Fruit fly (Drosophila melanogaster) whole organism, embryonic: ENCODE results near the gene Dph3.

Experiments
- ATbp ChIP-seq: fragments of 200-800 bp; sonication (Bioruptor generic); optimal IDR thresholded peaks from 2 replicates; lab custom pipeline; 2017; ENCODE audit warnings: missing biosample characterization, mild to moderate bottlenecking, missing genetic modification characterization, missing genetic modification reagents
- C15 ChIP-seq: fragments of 200-800 bp; sonication (Bioruptor generic); IDR thresholded peaks from 3 replicates; pipeline ENCODE4 v1.3.6; 2022; ENCODE audit warnings: missing biosample characterization, missing genetic modification characterization
- CG10274 ChIP-seq: fragments of 200-800 bp; sonication (Bioruptor generic); optimal IDR thresholded peaks from 3 replicates; lab custom pipeline; 2017; ENCODE audit warnings: missing biosample characterization, mild to moderate bottlenecking, missing genetic modification characterization
- CG10979 ChIP-seq: fragments of 200-800 bp; sonication (Bioruptor generic); optimal IDR thresholded peaks from 2 replicates; lab custom pipeline; 2018; ENCODE audit warnings: missing biosample characterization, mild to moderate bottlenecking, missing genetic modification characterization, moderate library complexity
- CG11504 ChIP-seq: fragments of 200-800 bp; sonication (Bioruptor generic); optimal IDR thresholded peaks from 3 replicates; lab custom pipeline; 2019; ENCODE audit warnings: missing biosample characterization, mild to moderate bottlenecking, missing genetic modification characterization, moderate library complexity
- CG11723 ChIP-seq: fragments of 200-800 bp; sonication (Bioruptor generic); optimal IDR thresholded peaks from 2 replicates; lab custom pipeline; 2017; ENCODE audit warnings: missing biosample characterization, mild to moderate bottlenecking, missing genetic modification characterization
- CG12299 ChIP-seq: fragments of 200-800 bp; sonication (Bioruptor generic); optimal IDR thresholded peaks from 2 replicates; lab custom pipeline; 2018; ENCODE audit warnings: missing biosample characterization, mild to moderate bottlenecking, missing genetic modification characterization
- CG14441 ChIP-seq: fragments of 200-800 bp; sonication (Bioruptor generic); IDR thresholded peaks from 2 replicates; pipeline ENCODE4 v1.3.6; 2022; ENCODE audit warnings: missing biosample characterization, missing genetic modification characterization
- CG14965 ChIP-seq: fragments of 200-800 bp; sonication (Bioruptor generic); optimal IDR thresholded peaks from 2 replicates; lab custom pipeline; 2016; ENCODE audit warnings: missing biosample characterization, missing genetic modification characterization, borderline replicate concordance
- CG16779 ChIP-seq: fragments of 200-800 bp; sonication (Bioruptor generic); IDR thresholded peaks from 2 replicates; pipeline ENCODE4 v1.3.6; 2022; ENCODE audit warnings: missing biosample characterization, missing genetic modification characterization
- CG16813 ChIP-seq: fragments of 200-800 bp; sonication (Bioruptor generic); IDR thresholded peaks from 3 replicates; pipeline ENCODE4 v1.3.6; 2022; ENCODE audit warnings: missing biosample characterization, missing genetic modification characterization; ENCODE audit not compliant: partially characterized antibody
- CG16815 ChIP-seq: fragments of 200-800 bp; sonication (Bioruptor generic); optimal IDR thresholded peaks from 3 replicates; lab custom pipeline; 2017; ENCODE audit warnings: missing biosample characterization, mild to moderate bottlenecking, missing genetic modification characterization
- CG2875 ChIP-seq: fragments of 200-800 bp; sonication (Bioruptor generic); optimal IDR thresholded peaks from 2 replicates; lab custom pipeline; 2017; ENCODE audit warnings: missing biosample characterization, mild to moderate bottlenecking, missing genetic modification characterization, missing genetic modification reagents
- CG34422 ChIP-seq: fragments of 200-800 bp; sonication (Bioruptor generic); IDR thresholded peaks from 3 replicates; pipeline ENCODE4 v1.3.6; 2022; ENCODE audit warnings: missing biosample characterization, missing genetic modification characterization
- CG3726 ChIP-seq: fragments of 200-800 bp; sonication (Bioruptor generic); IDR thresholded peaks from 3 replicates; pipeline ENCODE4, ENCODE4 v1.3.6; 2022; ENCODE audit warnings: missing biosample characterization, missing genetic modification characterization
- CG3995 ChIP-seq: fragments of 200-800 bp; sonication (Bioruptor generic); optimal IDR thresholded peaks from 3 replicates; lab custom pipeline; 2016; ENCODE audit warnings: missing biosample characterization, missing genetic modification characterization
- CG42726 ChIP-seq: fragments of 200-800 bp; sonication (Bioruptor generic); IDR thresholded peaks from 2 replicates; pipeline ENCODE4 v1.3.6; 2022; ENCODE audit warnings: missing biosample characterization, missing genetic modification characterization; ENCODE audit not compliant: partially characterized antibody
- CG6791 ChIP-seq: fragments of 200-800 bp; sonication (Bioruptor generic); IDR thresholded peaks from 3 replicates; pipeline ENCODE4 v1.3.6; 2022; ENCODE audit warnings: missing biosample characterization, missing genetic modification characterization; ENCODE audit not compliant: partially characterized antibody
- CG7745 ChIP-seq: fragments of 200-800 bp; sonication (Bioruptor generic); optimal IDR thresholded peaks from 2 replicates; lab custom pipeline; 2018; ENCODE audit warnings: missing biosample characterization, mild to moderate bottlenecking, missing genetic modification characterization, moderate library complexity
- CG7786 ChIP-seq: fragments of 200-800 bp; sonication (Bioruptor generic); optimal IDR thresholded peaks from 2 replicates; lab custom pipeline; 2016; ENCODE audit warnings: missing biosample characterization, missing genetic modification characterization
- CG8944 ChIP-seq: fragments of 200-800 bp; sonication (Bioruptor generic); optimal IDR thresholded peaks from 3 replicates; lab custom pipeline; 2016; ENCODE audit warnings: missing biosample characterization, missing genetic modification characterization
- CkIIα-i1 ChIP-seq: fragments of 200-800 bp; sonication (Bioruptor generic); IDR thresholded peaks from 2 replicates; pipeline ENCODE4 v1.3.6; 2022; ENCODE audit warnings: missing biosample characterization, missing genetic modification characterization
- CoRest ChIP-seq: fragments of 200-800 bp; sonication (Bioruptor generic); optimal IDR thresholded peaks from 3 replicates; lab custom pipeline; 2018; ENCODE audit warnings: missing biosample characterization, mild to moderate bottlenecking, missing genetic modification characterization, moderate library complexity
- D ChIP-seq, 2 experiments: fragments of 200-800 bp in 1 of 2; fragments of >200 bp in 1 of 2; sonication (Bioruptor generic) in 1 of 2; optimal IDR thresholded peaks; 2 replicates in 1 of 2; 3 replicates in 1 of 2; lab custom pipeline; 2017; ENCODE audit warnings: mild to moderate bottlenecking in 1 of 2, missing biosample characterization in 1 of 2, missing genetic modification characterization in 1 of 2, missing genetic modification reagents in 1 of 2
- Dip2 ChIP-seq: fragments of 200-800 bp; sonication (Bioruptor generic); IDR thresholded peaks from 2 replicates; pipeline ENCODE4 v1.3.6; 2022; ENCODE audit warnings: missing biosample characterization, missing genetic modification characterization
- Doc3 ChIP-seq: fragments of 200-800 bp; sonication (Bioruptor generic); IDR thresholded peaks from 3 replicates; pipeline ENCODE4 v1.3.6; 2022; ENCODE audit warnings: missing biosample characterization, missing genetic modification characterization; ENCODE audit not compliant: partially characterized antibody
- HLH3B ChIP-seq: fragments of 200-800 bp; sonication (Bioruptor generic); IDR thresholded peaks from 2 replicates; pipeline ENCODE4 v1.3.6; 2022; ENCODE audit warnings: missing biosample characterization, missing genetic modification characterization
- HLH4C ChIP-seq: fragments of 200-800 bp; sonication (Bioruptor generic); IDR thresholded peaks from 3 replicates; pipeline ENCODE4 v1.3.6; 2022; ENCODE audit warnings: missing biosample characterization, missing genetic modification characterization; ENCODE audit not compliant: partially characterized antibody
- Jarid2 ChIP-seq: fragments of 200-800 bp; sonication (Bioruptor generic); optimal IDR thresholded peaks from 3 replicates; lab custom pipeline; 2017; ENCODE audit warnings: mild to moderate bottlenecking, missing biosample characterization, missing genetic modification reagents, missing genetic modification characterization
- NFAT ChIP-seq: fragments of 200-800 bp; sonication (Bioruptor generic); IDR thresholded peaks from 2 replicates; pipeline ENCODE4 v1.3.6; 2022; ENCODE audit warnings: missing biosample characterization, missing genetic modification characterization
- Pdp1 ChIP-seq, 2 experiments: fragments of 200-800 bp; sonication (Bioruptor generic); optimal IDR thresholded peaks; 3 replicates each; lab custom pipeline; 2016; ENCODE audit warnings: missing biosample characterization in 2 of 2, missing genetic modification characterization in 2 of 2, mild to moderate bottlenecking in 1 of 2, moderate library complexity in 1 of 2
- Six4 ChIP-seq: fragments of 200-800 bp; sonication (Bioruptor generic); optimal IDR thresholded peaks from 2 replicates; lab custom pipeline; 2016; ENCODE audit warnings: missing biosample characterization, missing genetic modification characterization
- Sry-β ChIP-seq: fragments of 200-800 bp; sonication (Bioruptor generic); optimal IDR thresholded peaks from 2 replicates; lab custom pipeline; 2018; ENCODE audit warnings: missing biosample characterization, mild to moderate bottlenecking, missing genetic modification characterization, moderate library complexity
- Sry-δ ChIP-seq: fragments of 200-800 bp; sonication (Bioruptor generic); optimal IDR thresholded peaks from 2 replicates; lab custom pipeline; 2016; ENCODE audit warnings: missing biosample characterization, missing genetic modification characterization
- amos ChIP-seq: fragments of 200-800 bp; sonication (Bioruptor generic); IDR thresholded peaks from 2 replicates; pipeline ENCODE4 v1.3.6; 2022; ENCODE audit warnings: missing biosample characterization, missing genetic modification characterization; ENCODE audit not compliant: partially characterized antibody
- bowl ChIP-seq: fragments of 200-800 bp; sonication (Bioruptor generic); IDR thresholded peaks from 2 replicates; pipeline ENCODE4 v1.3.6; 2022; ENCODE audit warnings: missing biosample characterization, missing genetic modification characterization
- dan ChIP-seq: fragments of 200-800 bp; sonication (Bioruptor generic); IDR thresholded peaks from 2 replicates; pipeline ENCODE4 v1.3.6; 2022; ENCODE audit warnings: missing biosample characterization, missing genetic modification characterization
- dm ChIP-seq: fragments of 200-800 bp; sonication (Bioruptor generic); optimal IDR thresholded peaks from 3 replicates; lab custom pipeline; 2016; ENCODE audit warnings: missing biosample characterization, missing genetic modification characterization
- dpn ChIP-seq, 2 experiments: fragments of 200-800 bp; sonication (Bioruptor generic); optimal IDR thresholded peaks; 3 replicates each; lab custom pipeline; 2016; ENCODE audit warnings: missing biosample characterization in 2 of 2, missing genetic modification characterization in 2 of 2
- mirr ChIP-seq: fragments of 200-800 bp; sonication (Bioruptor generic); optimal IDR thresholded peaks from 3 replicates; lab custom pipeline; 2018; ENCODE audit warnings: missing biosample characterization, mild to moderate bottlenecking, missing genetic modification characterization
- nmo ChIP-seq: fragments of 200-800 bp; sonication (Bioruptor generic); optimal IDR thresholded peaks from 2 replicates; lab custom pipeline; 2018; ENCODE audit warnings: missing biosample characterization, mild to moderate bottlenecking, missing genetic modification characterization, moderate library complexity
- psq ChIP-seq: fragments of 200-800 bp; sonication (Bioruptor generic); optimal IDR thresholded peaks from 2 replicates; lab custom pipeline; 2017; ENCODE audit warnings: missing biosample characterization, missing genetic modification characterization
- sc ChIP-seq, 3 experiments: fragments of >200 bp in 2 of 3; fragments of 200-800 bp in 1 of 3; sonication (Bioruptor generic) in 1 of 3; optimal IDR thresholded peaks; 2 replicates in 2 of 3; 3 replicates in 1 of 3; lab custom pipeline; 2017; ENCODE audit warnings: mild to moderate bottlenecking in 1 of 3, missing biosample characterization in 1 of 3, missing genetic modification characterization in 1 of 3, missing genetic modification reagents in 1 of 3
- sim ChIP-seq: fragments of 200-800 bp; sonication (Bioruptor generic); IDR thresholded peaks from 2 replicates; pipeline ENCODE4 v1.3.6; 2022; ENCODE audit warnings: missing biosample characterization, missing genetic modification characterization
- tin ChIP-seq: fragments of 200-800 bp; sonication (Bioruptor generic); optimal IDR thresholded peaks from 3 replicates; lab custom pipeline; 2016; ENCODE audit warnings: missing biosample characterization, missing genetic modification characterization
- usp ChIP-seq: fragments of >200 bp; optimal IDR thresholded peaks from 2 replicates; lab custom pipeline; 2017; ENCODE audit warnings: missing biosample characterization, missing genetic modification characterization
- wek ChIP-seq: fragments of 200-800 bp; sonication (Bioruptor generic); optimal IDR thresholded peaks from 3 replicates; lab custom pipeline; 2018; ENCODE audit warnings: missing biosample characterization, mild to moderate bottlenecking, missing genetic modification characterization, moderate library complexity
- zf30C ChIP-seq: fragments of 200-800 bp; sonication (Bioruptor generic); optimal IDR thresholded peaks from 3 replicates; lab custom pipeline; 2018; ENCODE audit warnings: missing biosample characterization, mild to moderate bottlenecking, missing genetic modification characterization
- zfh1 ChIP-seq: fragments of 200-800 bp; sonication (Bioruptor generic); IDR thresholded peaks from 3 replicates; pipeline ENCODE4 v1.3.6; 2022; ENCODE audit warnings: missing biosample characterization, missing genetic modification characterization

Gene Dph3

dm6 chr3R:11226496-11226895 lies 5.2 kb upstream of the Dph3 start, which contains the start of gene CG17726 (continued):
- TF ChIP-seq usp (GFP tag; lab: Kevin White, UChicago): no peak
- peak; percentile 95 for TF ChIP-seq CG3726
- peak; percentile 98 for TF ChIP-seq CG34422
- no peak for TF ChIP-seq HLH4C (GFP tag; lab: Robert Waterston, UW)
- TF ChIP-seq CG7786: peak; percentile 87
- peak; percentile 87 for TF ChIP-seq CG11723 (GFP tag; lab: Kevin White, UChicago)
- peak; percentile 97 for TF ChIP-seq sim
- TF ChIP-seq CG14441 (GFP tag; lab: Robert Waterston, UW): peak; percentile 97
- TF ChIP-seq CG3995 (GFP tag; lab: Kevin White, UChicago): peak; percentile 74
- peak; percentile 98 for TF ChIP-seq zfh1 (GFP tag; lab: Robert Waterston, UW)
- TF ChIP-seq Jarid2: no peak
- peak; percentile 95 for TF ChIP-seq ATbp
- TF ChIP-seq nmo (GFP tag; lab: Kevin White, UChicago): peak; percentile 99
- peak; percentile 98 for TF ChIP-seq CG12299 (tag; lab: Kevin White, UChicago)
- TF ChIP-seq Pdp1 (GFP tag; optimal IDR thresholded peaks at IDR 0.05; lab: Kevin White, UChicago): peak; percentile 90 to 95
- peak; percentile 79 for TF ChIP-seq wek (GFP tag; lab: Kevin White, UChicago)
- no peak for TF ChIP-seq sc (optimal IDR thresholded peaks at IDR 0.05; lab: Kevin White, UChicago)
- peak; percentile 92 for TF ChIP-seq sc (GFP tag; optimal IDR thresholded peaks at IDR 0.05; lab: Kevin White, UChicago)
- TF ChIP-seq CG8944: peak; percentile 87
- TF ChIP-seq amos (GFP tag; lab: Robert Waterston, UW): no peak
- no peak for TF ChIP-seq CG6791
- TF ChIP-seq zf30C: no peak
- TF ChIP-seq mirr (GFP tag; lab: Kevin White, UChicago): peak; percentile 81
- peak; percentile 92 for TF ChIP-seq C15 (GFP tag; lab: Robert Waterston, UW)
- peak; percentile 99 for TF ChIP-seq CoRest (tag; lab: Kevin White, UChicago)
- TF ChIP-seq NFAT: peak; percentile 90
- peak; percentile 81 for TF ChIP-seq CG10274 (GFP tag; lab: Kevin White, UChicago)
- peak; percentile 79 for TF ChIP-seq dm (GFP tag; lab: Kevin White, UChicago)
- peak; percentile 39 for TF ChIP-seq Sry-β
- TF ChIP-seq Dip2 (GFP tag; lab: Robert Waterston, UW): peak; percentile 69
- TF ChIP-seq CG11504 (tag; lab: Kevin White, UChicago): peak; percentile 95
- peak; percentile 96 for TF ChIP-seq bowl (GFP tag; lab: Robert Waterston, UW)
- TF ChIP-seq tin (GFP tag; lab: Kevin White, UChicago): peak; percentile 95
- peak; percentile 96 for TF ChIP-seq Six4 (GFP tag; lab: Kevin White, UChicago)
- peak; percentile 94 for TF ChIP-seq CG16815 (GFP tag; lab: Kevin White, UChicago)
- no peak for TF ChIP-seq D (optimal IDR thresholded peaks at IDR 0.05; lab: Kevin White, UChicago)
- TF ChIP-seq D (GFP tag; optimal IDR thresholded peaks at IDR 0.05; lab: Kevin White, UChicago): peak; percentile 89
- TF ChIP-seq CkIIα-i1 (GFP tag; lab: Robert Waterston, UW): peak; percentile 68
- TF ChIP-seq CG10979 (tag; lab: Kevin White, UChicago): peak; percentile 97
- TF ChIP-seq psq (GFP tag; lab: Kevin White, UChicago): peak; percentile 88
- TF ChIP-seq CG42726: no peak
- no peak for TF ChIP-seq CG16813
- TF ChIP-seq CG14965 (GFP tag; lab: Kevin White, UChicago): no peak
- TF ChIP-seq Sry-δ (GFP tag; lab: Kevin White, UChicago): peak; percentile 45
- TF ChIP-seq dpn (GFP tag; optimal IDR thresholded peaks at IDR 0.05; lab: Kevin White, UChicago): peak; percentile 91 to 97
- peak; percentile 90 for TF ChIP-seq CG16779 (GFP tag; lab: Robert Waterston, UW)
- peak; percentile 96 for TF ChIP-seq CG2875 (GFP tag; lab: Kevin White, UChicago)
- peak; percentile 92 for TF ChIP-seq CG7745 (tag; lab: Kevin White, UChicago)
- peak; percentile 99 for TF ChIP-seq HLH3B (GFP tag; lab: Robert Waterston, UW)
- TF ChIP-seq dan: peak; percentile 73; the same call in 1 of the 2 replicates
- no peak for TF ChIP-seq Doc3 (GFP tag; lab: Robert Waterston, UW)
